Worm (Caenorhabditis elegans): ENCODE data around the gene C04C3.4.

Gene C04C3.4

ce11 chrIV:3438022-3438421 is 43.9 kb downstream of the C04C3.4 start, which contains the start of gene grd-13:
Gene grd-13, plus strand, starts transcription at chrIV:3438312.
- TF ChIP-seq unc-130 (GFP tag; optimal IDR thresholded peaks at IDR 0.05), result no peak
- peak in 1 of 2 experiments; percentile 32 for TF ChIP-seq unc-62 (GFP tag; optimal IDR thresholded peaks at IDR 0.05 in 1 of 2)
- TF ChIP-seq unc-62 (tag; optimal IDR thresholded peaks at IDR 0.05), result no peak

DNA sequence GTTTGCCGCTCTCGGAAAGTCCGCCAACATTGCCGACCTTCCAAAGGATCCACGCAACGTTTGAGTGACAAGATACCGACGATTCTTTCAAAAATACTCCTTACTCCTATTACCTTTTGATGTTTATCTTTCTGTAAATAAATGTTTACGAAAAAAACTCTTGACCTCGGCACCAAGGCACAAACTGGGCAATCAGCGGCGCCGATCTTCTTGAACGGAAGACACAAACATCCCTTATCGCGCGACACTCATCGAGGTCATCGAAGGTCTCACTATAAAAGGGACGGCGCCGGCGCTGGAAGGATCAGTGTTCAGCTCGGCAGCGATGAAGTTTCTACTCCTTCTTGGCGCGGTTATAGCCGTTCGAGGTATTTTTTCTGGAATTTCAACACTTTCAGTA is 45.2 kb downstream of the C04C3.4 start, which contains the start of gene grd-3:
Gene grd-3, plus strand, starts transcription at position 302 of the 400 bp plus-strand sequence.
- TF ChIP-seq zip-11 (GFP tag; IDR thresholded peaks at IDR 0.05) (no peak), Y75B8A.6 (GFP tag; IDR thresholded peaks at IDR 0.05) (no peak), egl-27 (tag; optimal IDR thresholded peaks at IDR 0.05) (no peak), Y5F2A.4 (GFP tag; optimal IDR thresholded peaks at IDR 0.05) (no peak), F10B5.3 (tag; optimal IDR thresholded peaks at IDR 0.05) (no peak), nhr-11 (tag; optimal IDR thresholded peaks at IDR 0.05) (no peak), Y105C5A.15 (GFP tag; IDR thresholded peaks at IDR 0.05) (no peak), unc-39 (tag; optimal IDR thresholded peaks at IDR 0.05) (no peak), cey-2 (tag; optimal IDR thresholded peaks at IDR 0.05; ENCODE audit: borderline replicate concordance, insufficient read depth) (no peak), spr-3 (GFP tag; optimal IDR thresholded peaks at IDR 0.05) (no peak), dpl-1 (GFP tag; optimal IDR thresholded peaks at IDR 0.05) (no peak), set-16 (GFP tag; IDR thresholded peaks at IDR 0.05) (no peak)

- TF ChIP-seq sdz-12 (GFP tag; optimal IDR thresholded peaks at IDR 0.05) (no peak), nhr-6 (tag; optimal IDR thresholded peaks at IDR 0.05) (no peak), Y5F2A.4 (GFP tag; optimal IDR thresholded peaks at IDR 0.05) (no peak), saeg-2 (GFP tag; IDR thresholded peaks at IDR 0.05) (no peak)
These were observed 46.7 kb downstream of the C04C3.4 start, which contains the start of gene grd-10 for ce11 chrIV:3440848-3441247. Gene grd-10, plus strand, starts transcription at chrIV:3441055.

ce11 chrIV:3442513-3442912 is 48.3 kb downstream of the C04C3.4 start:
- TF ChIP-seq F49E8.2 (tag; optimal IDR thresholded peaks at IDR 0.05; ENCODE audit: borderline replicate concordance), result no peak
- TF ChIP-seq aha-1 (tag), result peak; percentile 95
- no peak for TF ChIP-seq tra-1 (GFP tag; IDR thresholded peaks at IDR 0.05)
- TF ChIP-seq egl-27 (tag; optimal IDR thresholded peaks at IDR 0.05), result no peak
- no peak for TF ChIP-seq ZK546.5 (tag; optimal IDR thresholded peaks at IDR 0.05)
- no peak for TF ChIP-seq lsy-2 (tag; optimal IDR thresholded peaks at IDR 0.05)

DNA sequence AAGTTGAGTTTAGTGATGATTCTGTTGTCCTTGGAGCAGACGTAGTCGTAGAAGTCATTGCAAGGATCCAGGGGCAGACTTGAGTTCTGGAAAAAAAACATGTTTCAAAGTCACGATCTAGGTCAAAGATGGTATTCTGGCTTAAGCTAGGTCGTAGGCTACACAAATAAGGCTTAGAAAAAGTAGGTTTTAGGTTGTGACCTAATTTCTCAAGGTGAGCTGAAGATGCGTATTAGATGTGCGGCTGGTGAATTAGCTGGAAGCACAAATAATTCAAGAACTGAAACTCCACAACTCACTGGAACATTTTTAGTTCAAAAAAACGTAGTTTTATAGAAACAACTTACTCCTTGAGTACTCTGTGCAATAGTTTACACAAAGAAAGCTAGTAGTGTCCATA is 49.9 kb downstream of the C04C3.4 start, which contains the start of gene F09D12.2:
Gene F09D12.2, minus strand, starts transcription at position 101 of the 400 bp plus-strand sequence.
- TF ChIP-seq nhr-41 (GFP tag; IDR thresholded peaks at IDR 0.05) (no peak), zip-11 (GFP tag; IDR thresholded peaks at IDR 0.05) (no peak), Y75B8A.6 (GFP tag; IDR thresholded peaks at IDR 0.05) (no peak)
